Worm (Caenorhabditis elegans): Measurements from ENCODE around the gene T26C5.5.

The T26C5.5 gene

DNA sequence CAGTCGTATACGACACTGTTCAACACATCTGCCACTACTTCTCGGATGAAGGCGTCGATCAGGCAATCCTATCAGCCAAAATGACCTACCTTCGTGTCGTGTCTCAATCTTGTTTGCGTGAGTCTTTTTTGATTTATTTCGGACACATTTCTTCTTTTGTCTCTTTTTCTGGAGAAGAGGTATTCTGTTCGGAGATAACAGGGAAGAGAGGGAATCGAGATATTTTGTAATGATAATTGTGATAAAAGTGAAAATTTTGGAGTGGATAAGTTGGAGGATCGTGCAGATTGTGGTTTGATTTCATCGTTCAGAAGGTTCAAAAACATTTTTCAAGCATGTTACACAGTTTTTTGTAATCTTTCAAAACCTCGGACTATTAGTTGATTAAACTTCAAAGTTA, 12.7 kb downstream of the T26C5.5 start:
- TF ChIP-seq C08G9.2 (tag; optimal IDR thresholded peaks at IDR 0.05) (no peak), ahr-1 (tag; optimal IDR thresholded peaks at IDR 0.05) (no peak), fkh-10 (GFP tag; optimal IDR thresholded peaks at IDR 0.05) (no peak), pros-1 (tag; optimal IDR thresholded peaks at IDR 0.05) (no peak), unc-55 (GFP tag; optimal IDR thresholded peaks at IDR 0.05) (no peak), eyg-1 (tag; optimal IDR thresholded peaks at IDR 0.05) (no peak), K09A11.1 (tag; optimal IDR thresholded peaks at IDR 0.05; ENCODE audit: insufficient read depth) (no peak)

DNA sequence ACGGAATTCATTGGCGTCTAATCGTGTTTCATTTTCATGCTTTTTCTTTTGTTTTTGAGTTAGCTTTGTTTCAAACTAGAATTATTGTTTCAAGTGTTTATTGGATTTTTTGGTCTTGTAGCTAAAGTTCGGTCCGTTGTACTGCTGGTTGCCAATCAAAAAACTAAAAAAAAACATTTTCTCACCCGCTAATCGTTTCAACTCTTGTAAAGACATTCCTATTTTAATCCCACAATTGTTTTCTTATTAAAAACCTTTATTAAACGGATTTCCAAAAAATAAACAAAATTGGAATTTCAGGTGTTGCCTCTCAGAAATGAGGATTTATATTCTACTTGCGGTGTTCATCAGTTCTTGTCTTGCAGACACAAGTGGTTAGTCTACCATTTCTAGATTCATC, 13.6 kb downstream of the T26C5.5 start, which contains the start of gene T26C5.2:
Gene T26C5.2, plus strand, starts transcription at position 301 of the 400 bp plus-strand sequence.
- TF ChIP-seq ceh-19 (GFP tag; optimal IDR thresholded peaks at IDR 0.05) (no peak), pha-2 (tag; optimal IDR thresholded peaks at IDR 0.05) (no peak), eyg-1 (tag; optimal IDR thresholded peaks at IDR 0.05) (no peak), tbx-7 (tag; optimal IDR thresholded peaks at IDR 0.05) (no peak), ref-2 (tag; optimal IDR thresholded peaks at IDR 0.05) (no peak), zip-5 (tag; optimal IDR thresholded peaks at IDR 0.05) (no peak), odd-2 (tag; optimal IDR thresholded peaks at IDR 0.05) (no peak), ceh-22 (tag; optimal IDR thresholded peaks at IDR 0.05) (no peak)

ce11 chrII:9232493-9232892, 14.1 kb downstream of the T26C5.5 start:
- TF ChIP-seq ceh-18 (tag; optimal IDR thresholded peaks at IDR 0.05) (no peak), zip-5 (tag; optimal IDR thresholded peaks at IDR 0.05) (no peak), fkh-10 (GFP tag; optimal IDR thresholded peaks at IDR 0.05) (no peak), hlh-8 (tag; optimal IDR thresholded peaks at IDR 0.05) (no peak), ceh-14 (tag; optimal IDR thresholded peaks at IDR 0.05) (no peak), fax-1 (tag; optimal IDR thresholded peaks at IDR 0.05) (no peak), K02D7.2 (tag; optimal IDR thresholded peaks at IDR 0.05) (no peak), elt-4 (tag; optimal IDR thresholded peaks at IDR 0.05) (no peak), tbx-7 (tag; optimal IDR thresholded peaks at IDR 0.05) (no peak), ttx-3 (tag; optimal IDR thresholded peaks at IDR 0.05) (no peak), ceh-24 (tag; optimal IDR thresholded peaks at IDR 0.05) (no peak), Y22D7AL.16 (tag; optimal IDR thresholded peaks at IDR 0.05) (no peak), K09A11.1 (tag; optimal IDR thresholded peaks at IDR 0.05; ENCODE audit: insufficient read depth) (no peak), ceh-22 (tag; optimal IDR thresholded peaks at IDR 0.05) (no peak), che-1 (tag; optimal IDR thresholded peaks at IDR 0.05) (no peak), elt-2 (tag; optimal IDR thresholded peaks at IDR 0.05) (no peak), unc-3 (GFP tag; conservative IDR thresholded peaks at IDR 0.05) (no peak), unc-3 (tag; optimal IDR thresholded peaks at IDR 0.05) (no peak)

ce11 chrII:9231240-9231639, 15.3 kb downstream of the T26C5.5 start, which contains the start of gene gst-13:
TSS of gene gst-13 (plus strand) at chrII:9231457.
- TF ChIP-seq unc-42 (tag; optimal IDR thresholded peaks at IDR 0.05) (no peak), elt-2 (tag; optimal IDR thresholded peaks at IDR 0.05) (peak; percentile 68)

DNA sequence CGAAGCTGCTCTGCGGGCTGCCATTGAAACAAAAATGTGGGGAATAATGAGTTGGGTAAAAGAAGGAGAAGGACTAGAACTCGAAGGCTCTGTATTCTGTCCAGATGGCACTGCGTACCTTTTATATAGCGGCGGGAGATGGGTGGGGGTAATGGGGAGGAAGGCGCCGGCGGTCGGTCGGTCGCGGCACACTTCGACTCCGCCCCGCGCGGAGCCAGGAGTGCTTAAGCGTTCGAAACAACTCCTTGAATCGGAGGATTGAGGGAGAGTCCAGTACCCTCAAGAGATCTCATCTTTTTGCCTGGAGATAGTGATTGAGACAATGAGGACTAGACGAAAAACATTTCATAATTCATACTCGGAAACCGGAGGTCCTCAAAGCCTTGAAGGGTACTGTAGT, 19.4 kb downstream of the T26C5.5 start, which contains the start of gene abu-14:
Gene abu-14, minus strand, starts transcription at position 81 of the 400 bp plus-strand sequence.
- TF ChIP-seq hlh-8 (tag; optimal IDR thresholded peaks at IDR 0.05), result no peak
- TF ChIP-seq ceh-30 (tag; optimal IDR thresholded peaks at IDR 0.05), result no peak
- TF ChIP-seq fax-1 (tag; optimal IDR thresholded peaks at IDR 0.05), result no peak
- no peak for TF ChIP-seq odd-2 (tag; optimal IDR thresholded peaks at IDR 0.05)

- TF ChIP-seq ahr-1 (tag; optimal IDR thresholded peaks at IDR 0.05), result no peak
- no peak for TF ChIP-seq nhr-11 (tag; optimal IDR thresholded peaks at IDR 0.05)
- no peak for TF ChIP-seq pha-4 (tag; optimal IDR thresholded peaks at IDR 0.05)
- no peak for TF ChIP-seq ceh-45 (GFP tag; IDR thresholded peaks at IDR 0.05)
- TF ChIP-seq elt-4 (tag; optimal IDR thresholded peaks at IDR 0.05), result no peak
- no peak for TF ChIP-seq unc-3 (GFP tag; conservative IDR thresholded peaks at IDR 0.05)
- no peak for TF ChIP-seq unc-3 (tag; optimal IDR thresholded peaks at IDR 0.05)
- no peak for TF ChIP-seq odd-2 (tag; optimal IDR thresholded peaks at IDR 0.05)
Measured at ce11 chrII:9222969-9223368, 23.6 kb downstream of the T26C5.5 start, which contains the start of gene ZK1067.3. TSS of gene ZK1067.3 (plus strand) at chrII:9223269.
